Worm (Caenorhabditis elegans) whole organism, mixed stage, embryonic: ENCODE results near the gene F10E7.1.

Source experiments
- ces-1 ChIP-seq: fragments of 150-350 bp; optimal IDR thresholded peaks from 2 replicates; lab custom pipeline; 2014; ENCODE audit warnings: missing biosample characterization, missing genetic modification reagents, missing genetic modification characterization
- drap-1 ChIP-seq: fragments of 200-800 bp; sonication (Bioruptor generic); optimal IDR thresholded peaks from 3 replicates; lab custom pipeline; 2018; ENCODE audit warnings: mild to moderate bottlenecking, missing genetic modification characterization, missing compliant biosample characterization
- lin-13 ChIP-seq: fragments of 150-350 bp; optimal IDR thresholded peaks from 2 replicates; lab custom pipeline; 2014; ENCODE audit warnings: missing biosample characterization, missing genetic modification characterization
- lsy-2 ChIP-seq: fragments of 150-350 bp; optimal IDR thresholded peaks from 2 replicates; lab custom pipeline; 2014; ENCODE audit warnings: missing biosample characterization, missing genetic modification characterization
- mab-5 ChIP-seq: fragments of 150-350 bp; optimal IDR thresholded peaks from 2 replicates; lab custom pipeline; 2014; ENCODE audit warnings: missing biosample characterization, missing genetic modification characterization
- nhr-2 ChIP-seq: fragments of 150-350 bp; optimal IDR thresholded peaks from 2 replicates; lab custom pipeline; 2014; ENCODE audit warnings: missing biosample characterization, missing genetic modification characterization
- nhr-237 ChIP-seq: fragments of 150-350 bp; optimal IDR thresholded peaks from 2 replicates; lab custom pipeline; 2014; ENCODE audit warnings: missing biosample characterization, missing genetic modification characterization
- nhr-76 ChIP-seq: sonication (generic microtip); optimal IDR thresholded peaks from 2 replicates; lab custom pipeline; 2017; ENCODE audit warnings: missing biosample characterization, missing genetic modification characterization
- pha-4 ChIP-seq: fragments of 150-350 bp; optimal IDR thresholded peaks from 2 replicates; lab custom pipeline; 2018; ENCODE audit warnings: missing biosample characterization, missing genetic modification reagents, missing genetic modification characterization
- unc-39 ChIP-seq: fragments of 150-350 bp; optimal IDR thresholded peaks from 2 replicates; lab custom pipeline; 2014; ENCODE audit warnings: missing biosample characterization, missing genetic modification characterization
- unc-62 ChIP-seq: fragments of 150-350 bp; optimal IDR thresholded peaks from 2 replicates; lab custom pipeline; 2014; ENCODE audit warnings: missing biosample characterization, missing genetic modification reagents, missing genetic modification characterization
- zip-8 ChIP-seq: fragments of 150-350 bp; optimal IDR thresholded peaks from 2 replicates; lab custom pipeline; 2014; ENCODE audit warnings: missing biosample characterization, missing genetic modification characterization
- ztf-11 ChIP-seq: fragments of 150-350 bp; optimal IDR thresholded peaks from 2 replicates; lab custom pipeline; 2014; ENCODE audit warnings: missing biosample characterization, missing genetic modification characterization

- peak; percentile 59 for TF ChIP-seq ces-1 (GFP tag; lab: Kevin White, UChicago)
- no peak for TF ChIP-seq nhr-237
- TF ChIP-seq ztf-11, result no peak
- no peak for TF ChIP-seq unc-39 (tag; lab: Kevin White, UChicago)
- no peak for TF ChIP-seq drap-1 (GFP tag; lab: Kevin White, UChicago)
- TF ChIP-seq lsy-2 (tag; lab: Kevin White, UChicago), result no peak
- no peak for TF ChIP-seq lin-13
- no peak for TF ChIP-seq pha-4 (tag; lab: Kevin White, UChicago)
- TF ChIP-seq mab-5 (tag; lab: Kevin White, UChicago), result no peak
- no peak for TF ChIP-seq nhr-76 (tag; lab: Kevin White, UChicago)
- TF ChIP-seq nhr-2 (tag; lab: Kevin White, UChicago), result no peak
- no peak for TF ChIP-seq zip-8 (tag; lab: Kevin White, UChicago)
- no peak for TF ChIP-seq unc-62
Observed at ce11 chrII:7111012-7111656, 15.4 kb upstream of the F10E7.1 start.
